Worm (Caenorhabditis elegans): ENCODE measurements around the gene gur-3.

ce11 chrX:10393362-10393761, 12.7 kb downstream of the gur-3 start:
- TF ChIP-seq nhr-76 (tag; optimal IDR thresholded peaks at IDR 0.05) (no peak), ama-1 (optimal IDR thresholded peaks at IDR 0.05) (no peak), elt-3 (tag; optimal IDR thresholded peaks at IDR 0.05) (no peak), nhr-11 (tag; optimal IDR thresholded peaks at IDR 0.05) (no peak), lin-15B (tag; optimal IDR thresholded peaks at IDR 0.05) (no peak), eor-1 (tag; optimal IDR thresholded peaks at IDR 0.05) (no peak), unc-62 (GFP tag; optimal IDR thresholded peaks at IDR 0.05) (no peak)

Measured in whole organism, L3 larva.